Worm (Caenorhabditis elegans): ENCODE results near the gene C14A4.9.

The C14A4.9 gene

DNA sequence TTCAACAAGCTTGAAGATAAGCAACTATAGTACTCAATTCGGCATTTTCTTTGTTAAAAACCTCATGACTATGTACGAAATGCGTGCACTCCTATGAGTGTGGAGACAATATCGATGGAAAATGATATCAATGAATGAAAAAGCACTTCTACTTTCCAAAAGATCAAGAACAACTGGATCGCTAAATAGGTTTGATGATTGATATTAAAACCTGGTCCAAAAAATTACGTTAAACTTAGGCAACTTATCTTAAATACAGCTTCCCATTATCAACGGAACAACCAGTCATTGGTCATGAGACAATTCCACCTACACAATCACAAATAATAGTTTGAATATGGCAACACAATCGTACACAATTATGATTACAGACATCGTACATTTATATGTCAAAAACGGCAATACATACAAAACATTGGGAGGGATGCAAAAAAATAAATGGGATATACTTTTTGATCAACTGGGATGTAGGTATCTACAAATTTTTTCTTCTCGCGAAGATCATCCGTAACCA lies 39.4 kb upstream of the C14A4.9 start:
- TF ChIP-seq ceh-9 (tag; optimal IDR thresholded peaks at IDR 0.05) = no peak
- TF ChIP-seq sox-2 (GFP tag; IDR thresholded peaks at IDR 0.05) = no peak
- TF ChIP-seq pag-3 (tag; optimal IDR thresholded peaks at IDR 0.05; ENCODE audit: borderline replicate concordance) = no peak

DNA sequence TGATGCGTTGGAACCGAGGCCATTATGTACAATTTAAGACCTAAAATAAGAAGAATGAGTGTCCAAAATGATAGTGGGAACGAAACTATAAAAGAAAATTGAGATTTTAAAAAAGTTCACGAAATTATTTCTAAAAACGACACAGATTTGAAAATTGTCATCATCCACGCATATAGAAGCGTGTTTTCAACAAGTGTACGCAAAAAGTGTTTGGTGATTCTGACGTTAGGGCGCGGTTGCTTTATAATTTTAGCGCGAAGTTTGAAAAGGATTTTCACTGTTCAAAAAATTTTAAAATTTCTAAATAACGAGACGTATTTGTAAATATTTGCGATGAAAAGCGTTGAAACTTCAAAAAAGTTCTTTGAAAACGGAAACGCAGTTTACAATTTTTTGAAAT lies 35.8 kb upstream of the C14A4.9 start, which contains the start of gene cdc-48.1:
Gene cdc-48.1 (minus strand): TSS at position 40 of the 400 bp plus-strand sequence.
- peak; percentile 95 for TF ChIP-seq unc-55 (GFP tag; optimal IDR thresholded peaks at IDR 0.05)
- peak; percentile 87 for TF ChIP-seq hlh-8 (tag; optimal IDR thresholded peaks at IDR 0.05)
- peak; percentile 98 for TF ChIP-seq ceh-31 (tag; optimal IDR thresholded peaks at IDR 0.05)
- peak; percentile 91 for TF ChIP-seq ztf-16 (tag; optimal IDR thresholded peaks at IDR 0.05)
- TF ChIP-seq pat-9 (tag; optimal IDR thresholded peaks at IDR 0.05) = peak; percentile 92
- TF ChIP-seq sdc-2 (tag; optimal IDR thresholded peaks at IDR 0.05) = peak; percentile 79
- no peak for TF ChIP-seq ceh-22 (tag; optimal IDR thresholded peaks at IDR 0.05)
- no peak for TF ChIP-seq ama-1 (optimal IDR thresholded peaks at IDR 0.05)
- peak; percentile 94 for TF ChIP-seq syd-9 (tag; optimal IDR thresholded peaks at IDR 0.05)
- no peak for TF ChIP-seq odd-2 (tag; optimal IDR thresholded peaks at IDR 0.05)
- TF ChIP-seq madf-2 (tag; optimal IDR thresholded peaks at IDR 0.05) = peak; percentile 81
- TF ChIP-seq eyg-1 (tag; optimal IDR thresholded peaks at IDR 0.05) = no peak
- TF ChIP-seq ceh-14 (tag; optimal IDR thresholded peaks at IDR 0.05) = peak; percentile 98
- TF ChIP-seq ceh-19 (GFP tag; optimal IDR thresholded peaks at IDR 0.05) = peak; percentile 84
- TF ChIP-seq pax-1 (tag; optimal IDR thresholded peaks at IDR 0.05) = peak; percentile 96
- TF ChIP-seq elt-4 (tag; optimal IDR thresholded peaks at IDR 0.05) = no peak
- peak; percentile 97 for TF ChIP-seq unc-86 (tag; optimal IDR thresholded peaks at IDR 0.05)
- TF ChIP-seq lin-11 (tag; optimal IDR thresholded peaks at IDR 0.05) = peak; percentile 70
- peak; percentile 74 for TF ChIP-seq ceh-2 (tag; optimal IDR thresholded peaks at IDR 0.05)
- peak; percentile 35 for TF ChIP-seq hlh-15 (tag; optimal IDR thresholded peaks at IDR 0.05)
- peak; percentile 89 for TF ChIP-seq hlh-30 (tag; optimal IDR thresholded peaks at IDR 0.05; ENCODE audit: insufficient read depth)
- TF ChIP-seq ets-4 (tag; optimal IDR thresholded peaks at IDR 0.05) = peak; percentile 95
- TF ChIP-seq nhr-11 (tag; optimal IDR thresholded peaks at IDR 0.05) = peak; percentile 100
- peak; percentile 77 for TF ChIP-seq Y22D7AL.16 (tag; optimal IDR thresholded peaks at IDR 0.05)
- TF ChIP-seq ceh-34 (tag; optimal IDR thresholded peaks at IDR 0.05) = peak; percentile 99
- TF ChIP-seq hlh-13 (GFP tag; optimal IDR thresholded peaks at IDR 0.05) = peak; percentile 24
- TF ChIP-seq fkh-10 (GFP tag; optimal IDR thresholded peaks at IDR 0.05) = peak; percentile 92
- TF ChIP-seq unc-3 (GFP tag; conservative IDR thresholded peaks at IDR 0.05) = peak; percentile 76
- TF ChIP-seq unc-3 (tag; optimal IDR thresholded peaks at IDR 0.05) = peak; percentile 92
- peak; percentile 68 for TF ChIP-seq tbx-7 (tag; optimal IDR thresholded peaks at IDR 0.05)
- TF ChIP-seq ceh-24 (tag; optimal IDR thresholded peaks at IDR 0.05) = peak; percentile 57
- peak; percentile 79 for TF ChIP-seq K02D7.2 (tag; optimal IDR thresholded peaks at IDR 0.05)
- peak; percentile 98 for TF ChIP-seq rnt-1 (tag; optimal IDR thresholded peaks at IDR 0.05)
- TF ChIP-seq dve-1 (tag; optimal IDR thresholded peaks at IDR 0.05) = peak; percentile 99
- peak; percentile 91 for TF ChIP-seq pros-1 (tag; optimal IDR thresholded peaks at IDR 0.05)
- peak; percentile 96 for TF ChIP-seq elt-2 (tag; optimal IDR thresholded peaks at IDR 0.05)
- TF ChIP-seq hlh-6 (tag; optimal IDR thresholded peaks at IDR 0.05) = peak; percentile 35
- TF ChIP-seq ceh-30 (tag; optimal IDR thresholded peaks at IDR 0.05) = peak; percentile 95
- TF ChIP-seq pha-4 (tag; optimal IDR thresholded peaks at IDR 0.05) = no peak
- peak; percentile 68 for TF ChIP-seq ceh-6 (GFP tag; optimal IDR thresholded peaks at IDR 0.05)
- TF ChIP-seq pqm-1 (tag; optimal IDR thresholded peaks at IDR 0.05) = peak; percentile 77
- peak; percentile 86 for TF ChIP-seq sox-2 (GFP tag; IDR thresholded peaks at IDR 0.05)
- TF ChIP-seq gmeb-2 (tag; optimal IDR thresholded peaks at IDR 0.05) = peak; percentile 77
- TF ChIP-seq ceh-45 (GFP tag; IDR thresholded peaks at IDR 0.05) = peak; percentile 68; the same call in 1 of the 2 replicates
- peak; percentile 90 for TF ChIP-seq K09A11.1 (tag; optimal IDR thresholded peaks at IDR 0.05; ENCODE audit: insufficient read depth)
- peak; percentile 70 for TF ChIP-seq dmd-4 (tag; optimal IDR thresholded peaks at IDR 0.05; ENCODE audit: borderline replicate concordance)
- TF ChIP-seq C38D4.7 (GFP tag; optimal IDR thresholded peaks at IDR 0.05) = peak; percentile 46
- peak; percentile 68 for TF ChIP-seq sox-4 (tag; optimal IDR thresholded peaks at IDR 0.05)
- no peak for TF ChIP-seq nhr-232 (tag; optimal IDR thresholded peaks at IDR 0.05)

Data from whole organism, late embryonic.